Worm (Caenorhabditis elegans) whole organism, mixed stage, embryonic: ENCODE measurements around the gene ZK593.3.

Experiments
- cnd-1 ChIP-seq: fragments of 200-800 bp; sonication (Bioruptor generic); optimal IDR thresholded peaks from 2 replicates; lab custom pipeline; 2018; ENCODE audit warnings: mild to moderate bottlenecking, missing genetic modification characterization, missing compliant biosample characterization
- lin-32 ChIP-seq: fragments of 200-800 bp; sonication (Bioruptor generic); optimal IDR thresholded peaks from 2 replicates; lab custom pipeline; 2018; ENCODE audit warnings: mild to moderate bottlenecking, missing genetic modification characterization, missing compliant biosample characterization
- nhr-76 ChIP-seq: sonication (generic microtip); optimal IDR thresholded peaks from 2 replicates; lab custom pipeline; 2017; ENCODE audit warnings: missing biosample characterization, missing genetic modification characterization
- pha-4 ChIP-seq: fragments of 150-350 bp; optimal IDR thresholded peaks from 2 replicates; lab custom pipeline; 2018; ENCODE audit warnings: missing biosample characterization, missing genetic modification reagents, missing genetic modification characterization
- snpc-4 ChIP-seq: fragments of 150-350 bp; optimal IDR thresholded peaks from 2 replicates; lab custom pipeline; 2014; ENCODE audit warnings: missing biosample characterization, missing genetic modification characterization
- ztf-11 ChIP-seq: fragments of 150-350 bp; optimal IDR thresholded peaks from 2 replicates; lab custom pipeline; 2014; ENCODE audit warnings: missing biosample characterization, missing genetic modification characterization

DNA sequence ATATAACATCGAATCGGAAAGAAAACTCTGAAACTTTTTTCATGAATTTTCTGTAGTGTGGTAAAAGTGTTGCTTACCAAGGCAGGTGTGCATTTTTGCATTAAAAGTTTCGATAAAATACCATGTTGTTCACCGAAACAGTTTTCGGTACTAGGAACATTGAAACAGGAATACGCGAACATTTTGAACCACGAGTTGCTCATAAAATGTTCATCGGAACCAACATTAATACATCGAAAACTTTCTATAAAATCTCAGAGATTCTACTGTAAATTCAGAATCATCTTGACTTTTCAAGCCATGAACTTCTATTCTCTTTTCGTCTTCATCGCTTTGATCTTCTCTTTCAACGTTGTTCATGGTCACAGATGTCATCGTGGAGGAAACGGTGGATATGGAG is 35.2 kb upstream of the ZK593.3 start, which contains the start of gene fipr-15:
- TF ChIP-seq snpc-4 (tag; lab: Kevin White, UChicago) (no peak), pha-4 (tag; lab: Kevin White, UChicago) (no peak), ztf-11 (tag; lab: Kevin White, UChicago) (no peak), nhr-76 (tag; lab: Kevin White, UChicago) (no peak), cnd-1 (tag; lab: Kevin White, UChicago) (no peak), lin-32 (no peak)
